Fruit fly (Drosophila melanogaster): Measurements from ENCODE around the gene CG4619.

CG4619 gene

DNA sequence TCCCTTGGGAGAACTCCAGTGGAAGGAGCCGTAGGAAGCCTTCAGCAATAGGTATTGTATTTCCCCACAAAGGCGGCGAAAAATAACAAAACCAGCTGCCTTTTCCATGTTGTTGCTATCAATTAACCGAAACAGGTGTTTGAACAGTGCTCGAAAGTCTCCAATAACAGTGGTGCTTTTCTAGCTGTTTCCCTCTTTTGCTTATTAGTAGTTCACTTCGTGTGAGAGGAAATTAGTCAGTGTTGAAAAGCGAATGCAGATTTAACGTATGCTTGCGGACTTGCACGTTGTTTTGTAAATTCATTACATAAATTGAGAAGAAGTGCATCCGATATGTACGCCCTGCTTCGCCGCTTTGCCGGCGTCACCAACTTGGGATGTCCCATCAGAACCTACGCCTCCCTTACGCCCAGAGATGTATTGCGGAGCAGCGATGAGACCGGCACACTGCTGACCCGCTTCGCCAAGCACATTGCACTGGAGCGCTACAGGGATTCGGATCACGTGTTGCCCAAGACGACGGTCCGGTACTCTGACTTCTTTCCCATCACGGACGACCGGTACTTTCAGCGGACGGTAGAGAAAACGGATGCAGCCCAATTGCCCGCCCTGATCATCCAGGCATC, at the start of gene CG4619, which contains the start of gene Datp (continued):
- no peak for TF ChIP-seq ham (GFP tag; IDR thresholded peaks at IDR 0.05)
- peak; percentile 89 for TF ChIP-seq dm (GFP tag; optimal IDR thresholded peaks at IDR 0.05)
- no peak for TF ChIP-seq ranshi (GFP tag; IDR thresholded peaks at IDR 0.05)
- TF ChIP-seq esg (GFP tag; conservative IDR thresholded peaks at IDR 0.05): no peak
- 0 out of 2 replicates have a peak, but pooled peaks have one; percentile 6 for TF ChIP-seq CG32772 (GFP tag; IDR thresholded peaks at IDR 0.05)
- TF ChIP-seq CG9215 (GFP tag; IDR thresholded peaks at IDR 0.05): peak; percentile 38
- no peak for TF ChIP-seq CG7372 (GFP tag; IDR thresholded peaks at IDR 0.05)
- peak; percentile 75 for TF ChIP-seq CG2120 (GFP tag; optimal IDR thresholded peaks at IDR 0.05)
- TF ChIP-seq Dbx (GFP tag; IDR thresholded peaks at IDR 0.05): peak; percentile 62; the same call in 2 of the 3 replicates
- peak; percentile 51 for TF ChIP-seq Ets97D (GFP tag; optimal IDR thresholded peaks at IDR 0.05)
- no peak for TF ChIP-seq CG3838 (GFP tag; optimal IDR thresholded peaks at IDR 0.05)
- TF ChIP-seq CG12744 (GFP tag; optimal IDR thresholded peaks at IDR 0.05): no peak
- TF ChIP-seq Atf3 (GFP tag; optimal IDR thresholded peaks at IDR 0.05): no peak
- TF ChIP-seq crc (GFP tag; optimal IDR thresholded peaks at IDR 0.05): no peak
- 0 out of 2 replicates have a peak, but pooled peaks have one; percentile 40 for TF ChIP-seq CG11085 (GFP tag; IDR thresholded peaks at IDR 0.05)
- no peak for TF ChIP-seq sr (GFP tag; IDR thresholded peaks at IDR 0.05)
- peak; percentile 39 for TF ChIP-seq phol (tag; optimal IDR thresholded peaks at IDR 0.05)
- peak; percentile 65; the same call in 1 of the 3 replicates for TF ChIP-seq CG6791 (GFP tag; IDR thresholded peaks at IDR 0.05; ENCODE audit: partially characterized antibody)
- peak; percentile 3 for TF ChIP-seq CG13424 (tag; optimal IDR thresholded peaks at IDR 0.05)
- no peak for TF ChIP-seq CG1792 (GFP tag; optimal IDR thresholded peaks at IDR 0.05)
- peak; percentile 31 for TF ChIP-seq tin (GFP tag; optimal IDR thresholded peaks at IDR 0.05)
- TF ChIP-seq CG15601 (tag; optimal IDR thresholded peaks at IDR 0.05): no peak
- 0 out of 2 replicates have a peak, but pooled peaks have one; percentile 13 for TF ChIP-seq CG14014 (GFP tag; IDR thresholded peaks at IDR 0.05)
- no peak for TF ChIP-seq CG8388 (GFP tag; optimal IDR thresholded peaks at IDR 0.05)

- peak; percentile 56 for TF ChIP-seq vvl (GFP tag; IDR thresholded peaks at IDR 0.05)
- TF ChIP-seq br (optimal IDR thresholded peaks at IDR 0.05): no peak
- TF ChIP-seq CG14965 (GFP tag; optimal IDR thresholded peaks at IDR 0.05; ENCODE audit: borderline replicate concordance): no peak
- no peak for TF ChIP-seq lbe (GFP tag; optimal IDR thresholded peaks at IDR 0.05)
- no peak for TF ChIP-seq oc (tag; optimal IDR thresholded peaks at IDR 0.05)
- TF ChIP-seq CG3847 (GFP tag; IDR thresholded peaks at IDR 0.05): no peak
- TF ChIP-seq GATAe (GFP tag; conservative IDR thresholded peaks at IDR 0.05): no peak
- no peak for TF ChIP-seq NFAT (GFP tag; IDR thresholded peaks at IDR 0.05)
- TF ChIP-seq gfzf (GFP tag; optimal IDR thresholded peaks at IDR 0.05): peak; percentile 51
- TF ChIP-seq Nf-YA (GFP tag; IDR thresholded peaks at IDR 0.05): no peak
- TF ChIP-seq twi (tag; optimal IDR thresholded peaks at IDR 0.05): no peak
- TF ChIP-seq cas (GFP tag; IDR thresholded peaks at IDR 0.05): no peak
- no peak for TF ChIP-seq CG3281 (GFP tag; optimal IDR thresholded peaks at IDR 0.05)
- TF ChIP-seq CG17568 (GFP tag; optimal IDR thresholded peaks at IDR 0.05): no peak
- TF ChIP-seq CG12155 (GFP tag; optimal IDR thresholded peaks at IDR 0.05): no peak
- TF ChIP-seq chif (GFP tag; optimal IDR thresholded peaks at IDR 0.05): no peak
- TF ChIP-seq maf-S (GFP tag; optimal IDR thresholded peaks at IDR 0.05): no peak
- no peak for TF ChIP-seq Ptx1 (GFP tag; IDR thresholded peaks at IDR 0.05)
- TF ChIP-seq nerfin-2 (GFP tag; IDR thresholded peaks at IDR 0.05; ENCODE audit: partially characterized antibody): peak; percentile 85
- no peak for TF ChIP-seq Mrtf (GFP tag; IDR thresholded peaks at IDR 0.05)
- peak; percentile 93 for TF ChIP-seq amos (GFP tag; IDR thresholded peaks at IDR 0.05; ENCODE audit: partially characterized antibody)
- TF ChIP-seq CG2120 (GFP tag; optimal IDR thresholded peaks at IDR 0.05): peak; percentile 5
- no peak for TF ChIP-seq sqz (GFP tag; optimal IDR thresholded peaks at IDR 0.05)
- no peak for TF ChIP-seq cg (GFP tag; optimal IDR thresholded peaks at IDR 0.05)
- no peak for TF ChIP-seq ewg (GFP tag; optimal IDR thresholded peaks at IDR 0.05)
- TF ChIP-seq CG7372 (GFP tag; IDR thresholded peaks at IDR 0.05): no peak
- no peak for TF ChIP-seq ara (GFP tag; IDR thresholded peaks at IDR 0.05)
- no peak for TF ChIP-seq schlank (tag; optimal IDR thresholded peaks at IDR 0.05)
- no peak for TF ChIP-seq lola (GFP tag; optimal IDR thresholded peaks at IDR 0.05)
Measured at dm6 chr2L:9890576-9890975, 48.1 kb upstream of the CG4619 start, which contains the start of the genes CG34183 and CG4537. Gene CG34183, minus strand, starts transcription at chr2L:9890772. Gene CG4537, plus strand, starts transcription at chr2L:9890885.
